Fruit fly (Drosophila melanogaster): ENCODE data around the gene Syx17.

The Syx17 gene

dm6 chr3L:4409134-4409897, 6.0 kb downstream of the Syx17 start (continued):
- TF ChIP-seq CrebB (tag; optimal IDR thresholded peaks at IDR 0.05): no peak
- TF ChIP-seq sens (GFP tag): no peak
- TF ChIP-seq Med (GFP tag): peak; percentile 6
- peak; percentile 61 for TF ChIP-seq abd-A (tag; optimal IDR thresholded peaks at IDR 0.05)
- TF ChIP-seq NFAT (GFP tag; IDR thresholded peaks at IDR 0.05): 0 out of 2 replicates have a peak, but pooled peaks have one; percentile 28
- peak; percentile 73 for TF ChIP-seq ERR (GFP tag; optimal IDR thresholded peaks at IDR 0.05)
- peak in 1 of 2 experiments; percentile 96 for TF ChIP-seq tll (GFP tag; optimal IDR thresholded peaks at IDR 0.05)
- TF ChIP-seq sqz (GFP tag; optimal IDR thresholded peaks at IDR 0.05): peak; percentile 46
- TF ChIP-seq D (optimal IDR thresholded peaks at IDR 0.05): no peak
- TF ChIP-seq D (GFP tag; optimal IDR thresholded peaks at IDR 0.05): no peak
- peak; percentile 15 for TF ChIP-seq CG10543 (GFP tag; optimal IDR thresholded peaks at IDR 0.05)
- TF ChIP-seq onecut (GFP tag; IDR thresholded peaks at IDR 0.05): peak; percentile 66

dm6 chr3L:4409898-4410629, 6.8 kb downstream of the Syx17 start:
- TF ChIP-seq BtbVII (GFP tag; optimal IDR thresholded peaks at IDR 0.05) (no peak), Xbp1 (GFP tag; optimal IDR thresholded peaks at IDR 0.05) (no peak), Trl (optimal IDR thresholded peaks at IDR 0.05) (peak; percentile 55 to 69), Trl (GFP tag; optimal IDR thresholded peaks at IDR 0.05) (no peak), Dek (tag; optimal IDR thresholded peaks at IDR 0.05) (no peak), Gug (GFP tag; IDR thresholded peaks at IDR 0.05) (no peak), CG11456 (GFP tag; IDR thresholded peaks at IDR 0.05) (no peak), Side (GFP tag; optimal IDR thresholded peaks at IDR 0.05) (no peak), hkb (optimal IDR thresholded peaks at IDR 0.05) (no peak), hkb (GFP tag; IDR thresholded peaks at IDR 0.05) (no peak), CG14860 (GFP tag; IDR thresholded peaks at IDR 0.05; ENCODE audit: partially characterized antibody) (no peak), CG4854 (GFP tag; optimal IDR thresholded peaks at IDR 0.05) (no peak), CG4404 (GFP tag; IDR thresholded peaks at IDR 0.05) (no peak), Ets97D (GFP tag; optimal IDR thresholded peaks at IDR 0.05) (no peak), CG7928 (GFP tag; optimal IDR thresholded peaks at IDR 0.05) (no peak), wor (GFP tag; IDR thresholded peaks at IDR 0.05) (no peak), CG2120 (GFP tag; optimal IDR thresholded peaks at IDR 0.05) (no peak), insv (GFP tag; optimal IDR thresholded peaks at IDR 0.05) (no peak), CG3065 (GFP tag; optimal IDR thresholded peaks at IDR 0.05) (no peak), CG14050 (GFP tag; IDR thresholded peaks at IDR 0.05) (no peak), Camta (GFP tag; optimal IDR thresholded peaks at IDR 0.05) (no peak), CG17385 (GFP tag; optimal IDR thresholded peaks at IDR 0.05) (no peak), tna (GFP tag; IDR thresholded peaks at IDR 0.05; ENCODE audit: partially characterized antibody) (no peak), Hsf (GFP tag; optimal IDR thresholded peaks at IDR 0.05) (no peak), danr (GFP tag; IDR thresholded peaks at IDR 0.05) (no peak), CG12659 (GFP tag; optimal IDR thresholded peaks at IDR 0.05) (no peak), CG17612 (GFP tag; IDR thresholded peaks at IDR 0.05) (peak; percentile 99), mam (GFP tag; optimal IDR thresholded peaks at IDR 0.05) (no peak), bowl (GFP tag; IDR thresholded peaks at IDR 0.05) (no peak), CG17912 (GFP tag; optimal IDR thresholded peaks at IDR 0.05) (no peak), abd-A (tag; optimal IDR thresholded peaks at IDR 0.05) (peak; percentile 63), zen2 (GFP tag; IDR thresholded peaks at IDR 0.05; ENCODE audit: partially characterized antibody) (no peak), cato (GFP tag; optimal IDR thresholded peaks at IDR 0.05; ENCODE audit: borderline replicate concordance) (no peak), lab (GFP tag; optimal IDR thresholded peaks at IDR 0.05) (no peak), CG12155 (GFP tag; optimal IDR thresholded peaks at IDR 0.05) (no peak), onecut (GFP tag; IDR thresholded peaks at IDR 0.05) (peak; percentile 36), MTF-1 (GFP tag; optimal IDR thresholded peaks at IDR 0.05; ENCODE audit: borderline replicate concordance) (no peak), al (GFP tag; IDR thresholded peaks at IDR 0.05) (no peak)
